Worm (Caenorhabditis elegans) whole organism, L1 larva: Measurements from ENCODE around the gene Y40A1A.3.

Experiments used
- C04F5.9 ChIP-seq: sonication (generic microtip); optimal IDR thresholded peaks from 2 replicates; lab custom pipeline; 2016; ENCODE audit warnings: missing genetic modification characterization, missing compliant biosample characterization
- aha-1 ChIP-seq: fragments of 150-350 bp; optimal IDR thresholded peaks from 2 replicates; lab custom pipeline; 2014; ENCODE audit warnings: missing biosample characterization, missing genetic modification characterization
- egl-27 ChIP-seq, 2 experiments: fragments of 150-350 bp in 1 of 2; sonication (generic microtip); optimal IDR thresholded peaks; 3 replicates each; lab custom pipeline; 2017 to 2018; ENCODE audit warnings: missing biosample characterization in 2 of 2, missing genetic modification characterization in 2 of 2, missing genetic modification reagents in 2 of 2
- elt-2 ChIP-seq: sonication (generic microtip); optimal IDR thresholded peaks from 2 replicates; lab custom pipeline; 2016; ENCODE audit warnings: missing genetic modification characterization, mild to moderate bottlenecking, inconsistent platforms, missing compliant biosample characterization, missing genetic modification reagents
- ets-5 ChIP-seq: fragments of 200-800 bp; sonication (Bioruptor generic); IDR thresholded peaks from 2 replicates; pipeline ENCODE4 v1.3.6; 2022; ENCODE audit warnings: missing genetic modification characterization, missing compliant biosample characterization
- fkh-10 ChIP-seq: sonication (generic microtip); optimal IDR thresholded peaks from 2 replicates; lab custom pipeline; 2017; ENCODE audit warnings: missing biosample characterization, missing genetic modification reagents, missing genetic modification characterization
- isw-1 ChIP-seq: fragments of 200-800 bp; sonication (Bioruptor generic); IDR thresholded peaks from 2 replicates; pipeline ENCODE4 v1.3.6; 2022; ENCODE audit warnings: missing genetic modification characterization, missing compliant biosample characterization
- lin-35 ChIP-seq, 2 experiments: fragments of 150-350 bp; optimal IDR thresholded peaks; 2 replicates each; lab custom pipeline; 2014; ENCODE audit warnings: missing biosample characterization in 2 of 2, missing genetic modification characterization in 2 of 2, missing genetic modification reagents in 2 of 2
- nhr-84 ChIP-seq: sonication (generic microtip); optimal IDR thresholded peaks from 2 replicates; lab custom pipeline; 2017; ENCODE audit warnings: missing biosample characterization, missing genetic modification characterization
- ztf-11 ChIP-seq, 2 experiments: sonication (generic microtip); optimal IDR thresholded peaks; 2 replicates each; lab custom pipeline; 2016 to 2017; ENCODE audit warnings: missing genetic modification characterization in 2 of 2, missing biosample characterization in 1 of 2, missing compliant biosample characterization in 1 of 2

DNA sequence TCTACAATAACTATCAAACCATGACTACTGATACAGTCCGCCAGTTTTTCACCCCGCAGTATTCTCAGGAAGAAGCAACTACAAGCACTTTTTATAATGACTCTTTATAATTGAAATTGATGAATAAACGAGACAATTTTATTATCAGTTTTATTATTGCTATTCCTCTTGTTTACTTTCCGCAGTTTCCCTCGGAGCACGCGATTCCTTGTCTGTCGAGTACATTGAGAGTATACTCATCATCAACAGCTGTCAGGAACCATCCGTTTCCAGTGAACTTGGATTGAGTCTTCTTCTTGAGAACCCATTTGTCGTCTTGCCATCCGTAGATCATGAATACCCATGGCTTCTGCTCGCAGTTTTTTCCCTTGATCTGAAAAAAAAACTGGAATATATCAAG, 33.0 kb upstream of the Y40A1A.3 start:
- no peak for TF ChIP-seq egl-27 (tag; optimal IDR thresholded peaks at IDR 0.05; lab: Kevin White, UChicago)
- no peak for TF ChIP-seq ets-5 (GFP tag; lab: Robert Waterston, UW)
- no peak for TF ChIP-seq elt-2 (tag; lab: Kevin White, UChicago)
- TF ChIP-seq fkh-10 (GFP tag; lab: Kevin White, UChicago): no peak
- no peak for TF ChIP-seq isw-1 (GFP tag; lab: Robert Waterston, UW)
- no peak for TF ChIP-seq C04F5.9 (tag; lab: Kevin White, UChicago)
- TF ChIP-seq lin-35 (GFP tag; optimal IDR thresholded peaks at IDR 0.05; lab: Kevin White, UChicago): no peak
- no peak for TF ChIP-seq aha-1 (tag; lab: Kevin White, UChicago)
- no peak for TF ChIP-seq nhr-84 (tag; lab: Kevin White, UChicago)
- no peak for TF ChIP-seq ztf-11 (tag; optimal IDR thresholded peaks at IDR 0.05; lab: Kevin White, UChicago)
